Worm (Caenorhabditis elegans): ENCODE measurements around the gene Y22D7AR.6.

Y22D7AR.6 gene

DNA sequence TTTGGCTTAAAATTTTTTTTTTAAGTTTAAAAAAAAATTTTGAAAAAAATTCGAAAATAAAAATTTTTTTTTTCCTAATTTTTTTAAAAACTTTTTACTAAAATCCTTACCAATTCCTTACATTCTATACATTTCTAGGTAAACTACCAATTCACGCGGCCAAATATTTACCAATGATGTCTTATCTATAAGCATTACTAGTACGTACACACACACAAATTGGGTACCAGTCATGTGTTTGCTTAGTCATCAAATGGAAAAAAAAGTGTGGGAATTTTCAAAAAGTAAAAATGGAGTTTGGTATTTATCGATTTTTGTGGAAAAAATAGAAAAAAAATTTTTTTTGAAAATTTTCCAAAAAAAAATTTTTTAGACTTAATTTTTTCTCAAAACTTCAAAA, at the start of gene Y22D7AR.6:
Gene Y22D7AR.6, minus strand, starts transcription at position 134 of the 400 bp plus-strand sequence.
- TF ChIP-seq ztf-23 (GFP tag; IDR thresholded peaks at IDR 0.05): no peak
- TF ChIP-seq cog-1 (tag; optimal IDR thresholded peaks at IDR 0.05): no peak
- TF ChIP-seq T22C8.4 (GFP tag; IDR thresholded peaks at IDR 0.05): no peak

- peak; percentile 50; the same call in 1 of the 2 replicates for TF ChIP-seq ztf-29 (GFP tag; IDR thresholded peaks at IDR 0.05)
- TF ChIP-seq med-1 (GFP tag; optimal IDR thresholded peaks at IDR 0.05; ENCODE audit: insufficient read depth): no peak
These were observed 42.3 kb upstream of the Y22D7AR.6 start for ce11 chrIII:1718800-1719199.

DNA sequence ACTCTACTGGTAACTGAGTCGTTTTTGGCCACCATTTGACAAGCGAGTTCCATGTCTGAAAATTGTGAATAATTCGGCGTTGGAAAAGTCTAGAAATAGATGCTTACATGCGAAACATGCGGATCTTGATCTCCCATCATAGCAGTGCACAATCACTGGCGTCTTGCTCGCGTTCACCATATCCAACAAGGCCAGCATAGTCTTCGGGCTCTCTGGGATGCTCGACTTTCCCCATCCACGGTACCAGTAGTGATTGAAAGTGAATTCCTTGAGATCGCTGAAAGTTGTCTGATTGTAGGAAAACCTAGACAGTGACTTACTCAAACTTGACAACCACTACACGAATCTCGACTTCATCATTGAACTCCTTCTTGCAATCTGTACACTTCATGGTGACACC, 41.3 kb upstream of the Y22D7AR.6 start:
- TF ChIP-seq cog-1 (tag; optimal IDR thresholded peaks at IDR 0.05) (no peak), ztf-29 (GFP tag; IDR thresholded peaks at IDR 0.05) (no peak), flt-1 (GFP tag; IDR thresholded peaks at IDR 0.05) (no peak), tab-1 (GFP tag; IDR thresholded peaks at IDR 0.05) (no peak), ztf-23 (GFP tag; IDR thresholded peaks at IDR 0.05) (no peak), med-1 (GFP tag; optimal IDR thresholded peaks at IDR 0.05; ENCODE audit: insufficient read depth) (no peak), ref-1 (GFP tag; conservative IDR thresholded peaks at IDR 0.05) (no peak), klf-2 (GFP tag; conservative IDR thresholded peaks at IDR 0.05) (no peak), T22C8.4 (GFP tag; IDR thresholded peaks at IDR 0.05) (no peak)

DNA sequence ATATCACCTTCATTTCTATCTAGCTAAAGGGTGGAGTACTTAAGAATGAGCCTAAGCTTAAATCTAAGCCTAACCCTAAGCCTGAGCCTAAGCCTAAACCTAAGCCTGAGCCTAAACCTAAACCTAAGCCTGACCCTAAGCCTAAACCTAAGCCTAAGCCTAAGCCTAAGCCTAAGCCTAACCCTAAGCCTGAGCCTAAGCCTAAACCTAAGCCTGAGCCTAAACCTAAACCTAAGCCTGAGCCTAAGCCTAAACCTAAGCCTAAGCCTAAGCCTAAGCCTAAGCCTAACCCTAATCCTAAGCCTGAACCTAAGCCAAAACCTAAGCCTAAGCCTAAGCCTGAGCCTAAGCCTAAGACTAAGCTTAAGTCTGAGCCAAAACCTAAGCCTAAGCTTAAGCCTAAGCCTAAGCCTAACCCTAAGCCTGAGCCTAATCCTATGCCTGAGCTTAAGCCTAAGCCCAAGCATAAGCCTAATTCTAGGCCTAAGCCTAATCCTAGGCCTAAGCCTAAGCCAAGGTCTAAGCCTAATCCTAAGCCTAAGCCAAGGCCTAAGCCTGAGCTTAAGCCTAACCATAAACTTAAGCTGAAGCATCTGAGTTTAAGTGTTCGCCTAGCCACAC, 37.6 kb upstream of the Y22D7AR.6 start:
- no peak for TF ChIP-seq ztf-29 (GFP tag; IDR thresholded peaks at IDR 0.05)
- TF ChIP-seq ztf-23 (GFP tag; IDR thresholded peaks at IDR 0.05): 0 out of 2 replicates have a peak, but pooled peaks have one; percentile 60
- TF ChIP-seq cog-1 (tag; optimal IDR thresholded peaks at IDR 0.05): no peak
- no peak for TF ChIP-seq T22C8.4 (GFP tag; IDR thresholded peaks at IDR 0.05)
- no peak for TF ChIP-seq flt-1 (GFP tag; IDR thresholded peaks at IDR 0.05)
- no peak for TF ChIP-seq ref-1 (GFP tag; conservative IDR thresholded peaks at IDR 0.05)
- TF ChIP-seq tab-1 (GFP tag; IDR thresholded peaks at IDR 0.05): no peak

DNA sequence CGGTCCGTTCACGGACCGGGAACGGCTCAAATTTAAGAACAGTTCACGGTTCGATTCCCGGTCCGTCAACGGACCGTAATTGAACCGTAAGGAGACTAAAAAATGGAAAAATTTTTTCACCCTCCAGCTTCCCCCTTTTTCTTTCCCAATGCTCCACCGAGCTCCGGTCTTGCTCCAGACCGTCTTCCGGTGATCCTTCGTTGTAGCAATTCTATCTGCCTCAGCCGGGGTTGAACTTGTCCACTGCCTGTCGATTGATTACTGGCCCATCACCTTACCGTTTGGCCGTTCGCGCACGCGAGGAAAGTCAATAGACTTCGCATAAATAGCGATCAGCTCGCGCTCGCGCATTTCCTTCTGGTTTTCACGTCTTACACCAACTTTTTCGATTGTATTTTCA, 30.7 kb upstream of the Y22D7AR.6 start:
- TF ChIP-seq ztf-23 (GFP tag; IDR thresholded peaks at IDR 0.05) (0 out of 2 replicates have a peak, but pooled peaks have one; percentile 37), tab-1 (GFP tag; IDR thresholded peaks at IDR 0.05) (0 out of 2 replicates have a peak, but pooled peaks have one; percentile 37), flt-1 (GFP tag; IDR thresholded peaks at IDR 0.05) (0 out of 2 replicates have a peak, but pooled peaks have one; percentile 43)

- TF ChIP-seq tab-1 (GFP tag; IDR thresholded peaks at IDR 0.05): no peak
- TF ChIP-seq ztf-29 (GFP tag; IDR thresholded peaks at IDR 0.05): no peak
These were observed 29.3 kb upstream of the Y22D7AR.6 start, which contains the start of the genes fbxa-13 and Y22D7AR.2 for ce11 chrIII:1705799-1706198. Gene fbxa-13 (minus strand): TSS chrIII:1705899. Gene Y22D7AR.2 (plus strand): TSS chrIII:1705946.

- TF ChIP-seq ref-1 (GFP tag; conservative IDR thresholded peaks at IDR 0.05) (no peak), cog-1 (tag; optimal IDR thresholded peaks at IDR 0.05) (no peak), klf-2 (GFP tag; conservative IDR thresholded peaks at IDR 0.05) (no peak), T22C8.4 (GFP tag; IDR thresholded peaks at IDR 0.05) (no peak), tab-1 (GFP tag; IDR thresholded peaks at IDR 0.05) (no peak), med-1 (GFP tag; optimal IDR thresholded peaks at IDR 0.05; ENCODE audit: insufficient read depth) (no peak), ztf-23 (GFP tag; IDR thresholded peaks at IDR 0.05) (no peak), ztf-29 (GFP tag; IDR thresholded peaks at IDR 0.05) (no peak), flt-1 (GFP tag; IDR thresholded peaks at IDR 0.05) (no peak)
These were observed 28.8 kb upstream of the Y22D7AR.6 start for ce11 chrIII:1705331-1705730.

DNA sequence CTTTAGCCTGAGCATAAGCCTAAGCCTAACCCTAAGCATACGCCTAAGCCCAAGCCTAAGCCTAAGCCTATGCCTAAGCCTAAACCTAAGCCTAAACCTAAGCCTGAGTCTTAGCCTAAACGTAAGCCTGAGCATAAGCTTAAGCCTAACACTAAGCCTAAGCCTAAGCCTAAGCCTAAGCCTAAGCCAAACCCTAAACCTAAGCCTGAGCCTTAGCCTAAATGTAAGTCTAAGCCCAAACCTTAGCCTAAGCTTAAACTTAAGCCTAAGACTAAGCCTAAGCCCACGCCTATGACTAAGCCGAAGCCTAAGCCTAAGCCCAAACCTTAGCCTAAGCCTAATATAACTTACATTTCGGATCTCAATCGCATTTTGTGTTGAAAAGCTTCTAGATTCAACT, 27.5 kb upstream of the Y22D7AR.6 start:
- no peak for TF ChIP-seq ztf-23 (GFP tag; IDR thresholded peaks at IDR 0.05)
- no peak for TF ChIP-seq med-1 (GFP tag; optimal IDR thresholded peaks at IDR 0.05; ENCODE audit: insufficient read depth)
- no peak for TF ChIP-seq T22C8.4 (GFP tag; IDR thresholded peaks at IDR 0.05)
- TF ChIP-seq klf-2 (GFP tag; conservative IDR thresholded peaks at IDR 0.05): no peak
- TF ChIP-seq flt-1 (GFP tag; IDR thresholded peaks at IDR 0.05): no peak
- no peak for TF ChIP-seq cog-1 (tag; optimal IDR thresholded peaks at IDR 0.05)
- TF ChIP-seq ref-1 (GFP tag; conservative IDR thresholded peaks at IDR 0.05): no peak
- TF ChIP-seq ztf-29 (GFP tag; IDR thresholded peaks at IDR 0.05): no peak
- no peak for TF ChIP-seq tab-1 (GFP tag; IDR thresholded peaks at IDR 0.05)

DNA sequence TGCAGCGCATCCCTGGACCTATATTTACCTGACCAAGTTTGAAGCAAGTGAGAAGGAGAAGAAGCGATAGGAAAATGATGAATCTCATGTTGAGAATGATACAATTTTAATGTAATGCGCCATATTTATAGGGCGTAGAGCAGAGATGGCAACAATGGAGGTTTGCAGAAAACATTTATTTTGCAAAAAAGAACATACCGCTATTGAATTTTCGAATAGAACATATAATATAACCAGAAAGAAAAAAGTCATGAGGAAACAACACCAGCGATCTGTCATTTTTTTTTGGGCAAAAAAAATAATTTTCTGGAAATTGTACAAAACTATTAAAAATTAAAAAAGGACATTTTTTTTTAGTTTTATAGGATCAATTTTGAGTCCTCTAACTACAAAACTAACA, 25.8 kb upstream of the Y22D7AR.6 start, which contains the start of gene spex-3:
Gene spex-3, minus strand, starts transcription at position 101 of the 400 bp plus-strand sequence.
- TF ChIP-seq flt-1 (GFP tag; IDR thresholded peaks at IDR 0.05) (no peak), tab-1 (GFP tag; IDR thresholded peaks at IDR 0.05) (no peak), klf-2 (GFP tag; conservative IDR thresholded peaks at IDR 0.05) (no peak)

ce11 chrIII:1698842-1699241, 22.3 kb upstream of the Y22D7AR.6 start, which contains the start of gene fbxa-74:
Gene fbxa-74 (minus strand): TSS chrIII:1698986.
- no peak for TF ChIP-seq T22C8.4 (GFP tag; IDR thresholded peaks at IDR 0.05)
- no peak for TF ChIP-seq klf-2 (GFP tag; conservative IDR thresholded peaks at IDR 0.05)
- TF ChIP-seq ztf-23 (GFP tag; IDR thresholded peaks at IDR 0.05): no peak
- no peak for TF ChIP-seq med-1 (GFP tag; optimal IDR thresholded peaks at IDR 0.05; ENCODE audit: insufficient read depth)
- no peak for TF ChIP-seq ztf-29 (GFP tag; IDR thresholded peaks at IDR 0.05)
- no peak for TF ChIP-seq flt-1 (GFP tag; IDR thresholded peaks at IDR 0.05)
- TF ChIP-seq tab-1 (GFP tag; IDR thresholded peaks at IDR 0.05): no peak

DNA sequence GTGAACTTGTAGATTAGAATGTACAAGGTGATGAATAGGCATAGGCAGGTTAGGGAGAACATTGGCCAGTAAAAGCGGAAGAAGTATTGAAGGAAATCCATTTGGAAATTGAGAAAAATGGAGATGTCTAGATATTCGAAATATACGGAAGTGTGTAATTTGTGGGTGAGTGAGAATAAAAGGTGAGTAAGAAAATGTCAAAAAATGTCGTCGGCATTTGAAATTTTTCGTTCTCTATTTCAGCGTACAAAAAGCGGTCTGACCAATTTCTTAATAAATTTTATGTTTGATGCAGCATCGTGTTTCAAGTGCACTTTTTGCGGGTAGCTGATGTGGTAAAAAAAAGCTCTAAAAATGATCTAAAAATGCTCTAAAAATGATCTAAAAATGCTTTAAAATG, 18.5 kb upstream of the Y22D7AR.6 start, which contains the start of gene srd-64:
Gene srd-64, minus strand, starts transcription at position 101 of the 400 bp plus-strand sequence.
- no peak for TF ChIP-seq tab-1 (GFP tag; IDR thresholded peaks at IDR 0.05)
- no peak for TF ChIP-seq flt-1 (GFP tag; IDR thresholded peaks at IDR 0.05)
- TF ChIP-seq cog-1 (tag; optimal IDR thresholded peaks at IDR 0.05): no peak
- TF ChIP-seq ztf-23 (GFP tag; IDR thresholded peaks at IDR 0.05): no peak
- no peak for TF ChIP-seq klf-2 (GFP tag; conservative IDR thresholded peaks at IDR 0.05)
- no peak for TF ChIP-seq med-1 (GFP tag; optimal IDR thresholded peaks at IDR 0.05; ENCODE audit: insufficient read depth)
- no peak for TF ChIP-seq ztf-29 (GFP tag; IDR thresholded peaks at IDR 0.05)
- no peak for TF ChIP-seq T22C8.4 (GFP tag; IDR thresholded peaks at IDR 0.05)
- no peak for TF ChIP-seq ref-1 (GFP tag; conservative IDR thresholded peaks at IDR 0.05)
